Fruit fly (Drosophila melanogaster) whole organism, wandering third instar larva: ENCODE results near the gene THG.

Source experiments
- GATAd ChIP-seq: sonication (Bioruptor generic); optimal IDR thresholded peaks from 2 replicates; lab custom pipeline; 2016; ENCODE audit warnings: missing biosample characterization, missing genetic modification characterization
- HLH106 ChIP-seq: fragments of 200-800 bp; optimal IDR thresholded peaks from 3 replicates; lab custom pipeline; 2019; ENCODE audit warnings: missing biosample characterization, mild to moderate bottlenecking, missing genetic modification characterization, moderate library complexity
- Hr78 ChIP-seq: fragments of >200 bp; optimal IDR thresholded peaks from 2 replicates; lab custom pipeline; 2017; ENCODE audit warnings: missing biosample characterization, missing genetic modification characterization

dm6 chr2L:15059000-15059399 lies 49.5 kb upstream of the THG start:
- TF ChIP-seq Hr78 (GFP tag; lab: Kevin White, UChicago) (no peak), GATAd (GFP tag; lab: Kevin White, UChicago) (no peak), HLH106 (tag; lab: Kevin White, UChicago) (no peak)
